Worm (Caenorhabditis elegans): ENCODE data around the gene C05B5.4.

The C05B5.4 gene

ce11 chrIII:9946806-9947419 is 46.8 kb upstream of the C05B5.4 start, which contains the start of gene K03H1.7 (continued):
- TF ChIP-seq somi-1 (GFP tag; optimal IDR thresholded peaks at IDR 0.05) (no peak), F57A8.1 (GFP tag; optimal IDR thresholded peaks at IDR 0.05) (no peak), xnd-1 (tag; optimal IDR thresholded peaks at IDR 0.05) (peak; percentile 53), cebp-1 (GFP tag; IDR thresholded peaks at IDR 0.05) (no peak), cebp-1 (tag; optimal IDR thresholded peaks at IDR 0.05) (no peak), unc-62 (GFP tag; optimal IDR thresholded peaks at IDR 0.05) (no peak), mxl-1 (tag; optimal IDR thresholded peaks at IDR 0.05) (no peak), lin-26 (GFP tag; IDR thresholded peaks at IDR 0.05) (no peak), ets-4 (GFP tag; optimal IDR thresholded peaks at IDR 0.05) (no peak), F37B4.10 (GFP tag; IDR thresholded peaks at IDR 0.05) (no peak), snpc-1.3 (tag; optimal IDR thresholded peaks at IDR 0.05; ENCODE audit: insufficient read depth) (no peak), Y53G8AR.9 (GFP tag; conservative IDR thresholded peaks at IDR 0.05) (no peak), nhr-120 (GFP tag; IDR thresholded peaks at IDR 0.05) (no peak), die-1 (tag; optimal IDR thresholded peaks at IDR 0.05) (no peak), tbx-9 (tag; optimal IDR thresholded peaks at IDR 0.05; ENCODE audit: borderline replicate concordance) (no peak), Y53F4B.3 (GFP tag; IDR thresholded peaks at IDR 0.05) (no peak), athp-1 (tag; optimal IDR thresholded peaks at IDR 0.05) (no peak), unc-130 (GFP tag; optimal IDR thresholded peaks at IDR 0.05) (no peak), F33H1.4 (GFP tag; IDR thresholded peaks at IDR 0.05) (peak; percentile 50), snpc-3.4 (tag; optimal IDR thresholded peaks at IDR 0.05) (no peak), ztf-26 (tag; optimal IDR thresholded peaks at IDR 0.05) (no peak), ceh-79 (tag; optimal IDR thresholded peaks at IDR 0.05) (no peak), ceh-27 (GFP tag; optimal IDR thresholded peaks at IDR 0.05) (no peak), hmg-1.2 (GFP tag; IDR thresholded peaks at IDR 0.05) (no peak), let-526 (GFP tag; IDR thresholded peaks at IDR 0.05) (no peak), chd-7 (tag; optimal IDR thresholded peaks at IDR 0.05) (no peak), mes-4 (tag; optimal IDR thresholded peaks at IDR 0.05) (no peak), B0035.1 (tag; optimal IDR thresholded peaks at IDR 0.05) (no peak), ceh-91 (GFP tag; IDR thresholded peaks at IDR 0.05) (peak; percentile 62; the same call in 1 of the 2 replicates), let-607 (tag; optimal IDR thresholded peaks at IDR 0.05) (no peak), madf-8 (GFP tag; conservative IDR thresholded peaks at IDR 0.05) (peak; percentile 50), F39B2.1 (GFP tag; IDR thresholded peaks at IDR 0.05) (no peak), pbrm-1 (GFP tag; IDR thresholded peaks at IDR 0.05) (no peak), ztf-3 (GFP tag; optimal IDR thresholded peaks at IDR 0.05) (no peak), dpff-1 (tag; optimal IDR thresholded peaks at IDR 0.05) (no peak), lin-54 (GFP tag; optimal IDR thresholded peaks at IDR 0.05) (no peak), F49E8.2 (tag; optimal IDR thresholded peaks at IDR 0.05; ENCODE audit: insufficient read depth) (no peak), ekl-4 (GFP tag; IDR thresholded peaks at IDR 0.05) (no peak), dox-1 (GFP tag; IDR thresholded peaks at IDR 0.05) (0 out of 2 replicates have a peak, but pooled peaks have one; percentile 7), gei-17 (GFP tag; optimal IDR thresholded peaks at IDR 0.05) (no peak), aptf-2 (GFP tag; conservative IDR thresholded peaks at IDR 0.05) (no peak), efl-1 (GFP tag; optimal IDR thresholded peaks at IDR 0.05) (peak; percentile 21), ceh-40 (GFP tag; IDR thresholded peaks at IDR 0.05) (no peak), mcd-1 (GFP tag; IDR thresholded peaks at IDR 0.05) (no peak), ztf-28 (GFP tag; IDR thresholded peaks at IDR 0.05) (no peak), lsl-1 (GFP tag; optimal IDR thresholded peaks at IDR 0.05) (peak; percentile 89), F52B5.7 (tag; optimal IDR thresholded peaks at IDR 0.05) (no peak)

Measured in whole organism, young adult.